Fruit fly (Drosophila melanogaster) Kc167 (cell line): ENCODE data around the gene Ent3.

ENCODE experiments used
- Myc ChIP-seq: fragments of >200 bp; optimal IDR thresholded peaks from 2 replicates; lab custom pipeline; 2017; ENCODE audit warnings: missing external identifiers
- Sin3A ChIP-seq: fragments of >200 bp; optimal IDR thresholded peaks from 2 replicates; lab custom pipeline; 2018; ENCODE audit warnings: missing external identifiers
- insv ChIP-seq: fragments of >200 bp; optimal IDR thresholded peaks from 3 replicates; lab custom pipeline; 2018; ENCODE audit warnings: missing external identifiers
- psq ChIP-seq: fragments of >200 bp; optimal IDR thresholded peaks from 2 replicates; lab custom pipeline; 2017; ENCODE audit warnings: missing external identifiers

dm6 chr3L:12843056-12843799 lies 10.2 kb upstream of the Ent3 start, which contains the start of gene nebu:
- no peak for TF ChIP-seq Myc (lab: Kevin White, UChicago)
- no peak for TF ChIP-seq Sin3A (lab: Kevin White, UChicago)
- TF ChIP-seq psq (lab: Kevin White, UChicago): no peak
- no peak for TF ChIP-seq insv
